Fruit fly (Drosophila melanogaster) whole organism, embryonic: Measurements from ENCODE around the gene CG1910.

Experiments used
- ATbp ChIP-seq: fragments of 200-800 bp; sonication (Bioruptor generic); optimal IDR thresholded peaks from 2 replicates; lab custom pipeline; 2017; ENCODE audit warnings: missing biosample characterization, mild to moderate bottlenecking, missing genetic modification characterization, missing genetic modification reagents
- BEAF-32 ChIP-seq: fragments of 200-800 bp; sonication (Bioruptor generic); optimal IDR thresholded peaks from 3 replicates; lab custom pipeline; 2017; ENCODE audit warnings: missing biosample characterization, missing genetic modification characterization, mild to moderate bottlenecking, moderate library complexity, missing genetic modification reagents
- Blimp-1 ChIP-seq: fragments of 200-800 bp; sonication (Bioruptor generic); optimal IDR thresholded peaks from 3 replicates; lab custom pipeline; 2018; ENCODE audit warnings: missing biosample characterization, missing genetic modification characterization, mild to moderate bottlenecking, moderate library complexity, missing genetic modification reagents
- CG10209 ChIP-seq: fragments of 200-800 bp; sonication (Bioruptor generic); optimal IDR thresholded peaks from 3 replicates; lab custom pipeline; 2017; ENCODE audit warnings: missing biosample characterization, mild to moderate bottlenecking, missing genetic modification characterization, missing genetic modification reagents
- CG11093 ChIP-seq: fragments of 200-800 bp; sonication (Bioruptor generic); IDR thresholded peaks from 3 replicates; pipeline ENCODE4 v1.3.6; 2022; ENCODE audit warnings: missing biosample characterization, missing genetic modification characterization
- CG11696 ChIP-seq: fragments of 200-800 bp; sonication (Bioruptor generic); IDR thresholded peaks from 2 replicates; pipeline ENCODE4 v1.3.6; 2022; ENCODE audit warnings: missing biosample characterization, missing genetic modification characterization
- CG13624 ChIP-seq: fragments of 200-800 bp; sonication (Bioruptor generic); optimal IDR thresholded peaks from 2 replicates; lab custom pipeline; 2016; ENCODE audit warnings: missing biosample characterization, missing genetic modification characterization
- CG14441 ChIP-seq: fragments of 200-800 bp; sonication (Bioruptor generic); IDR thresholded peaks from 2 replicates; pipeline ENCODE4 v1.3.6; 2022; ENCODE audit warnings: missing biosample characterization, missing genetic modification characterization
- CG14710 ChIP-seq: fragments of 200-800 bp; sonication (Bioruptor generic); optimal IDR thresholded peaks from 3 replicates; lab custom pipeline; 2019; ENCODE audit warnings: missing biosample characterization, mild to moderate bottlenecking, missing genetic modification characterization, moderate library complexity
- CG1529 ChIP-seq: fragments of 200-800 bp; sonication (Bioruptor generic); optimal IDR thresholded peaks from 3 replicates; lab custom pipeline; 2018; ENCODE audit warnings: missing biosample characterization, missing genetic modification characterization
- CG17359 ChIP-seq: fragments of 200-800 bp; sonication (Bioruptor generic); optimal IDR thresholded peaks from 3 replicates; lab custom pipeline; 2018; ENCODE audit warnings: missing biosample characterization, mild to moderate bottlenecking, missing genetic modification characterization, moderate library complexity
- CG2120 ChIP-seq: fragments of 200-800 bp; sonication (Bioruptor generic); optimal IDR thresholded peaks from 3 replicates; lab custom pipeline; 2016; ENCODE audit warnings: missing biosample characterization, missing genetic modification characterization
- CG2678 ChIP-seq: fragments of 200-800 bp; sonication (Bioruptor generic); optimal IDR thresholded peaks from 3 replicates; lab custom pipeline; 2019; ENCODE audit warnings: missing biosample characterization, mild to moderate bottlenecking, missing genetic modification characterization, moderate library complexity
- CG31388 ChIP-seq: fragments of 200-800 bp; sonication (Bioruptor generic); optimal IDR thresholded peaks from 2 replicates; lab custom pipeline; 2016; ENCODE audit warnings: missing biosample characterization, missing genetic modification characterization
- CG31441 ChIP-seq: fragments of 200-800 bp; sonication (Bioruptor generic); IDR thresholded peaks from 2 replicates; pipeline ENCODE4 v1.3.6; 2022; ENCODE audit warnings: missing biosample characterization, missing genetic modification characterization
- CG34422 ChIP-seq: fragments of 200-800 bp; sonication (Bioruptor generic); IDR thresholded peaks from 3 replicates; pipeline ENCODE4 v1.3.6; 2022; ENCODE audit warnings: missing biosample characterization, missing genetic modification characterization
- CG4360 ChIP-seq: fragments of 200-800 bp; sonication (Bioruptor generic); IDR thresholded peaks from 2 replicates; pipeline ENCODE4 v1.3.6; 2022; ENCODE audit warnings: missing biosample characterization, missing genetic modification characterization
- CG6791 ChIP-seq: fragments of 200-800 bp; sonication (Bioruptor generic); IDR thresholded peaks from 3 replicates; pipeline ENCODE4 v1.3.6; 2022; ENCODE audit warnings: missing biosample characterization, missing genetic modification characterization; ENCODE audit not compliant: partially characterized antibody
- CG9817 ChIP-seq: fragments of 200-800 bp; sonication (Bioruptor generic); optimal IDR thresholded peaks from 2 replicates; lab custom pipeline; 2018; ENCODE audit warnings: missing biosample characterization, mild to moderate bottlenecking, missing genetic modification characterization, moderate library complexity
- Dad ChIP-seq: fragments of 200-800 bp; sonication (Bioruptor generic); optimal IDR thresholded peaks from 3 replicates; lab custom pipeline; 2016; ENCODE audit warnings: missing biosample characterization, missing genetic modification characterization
- Dbx ChIP-seq: fragments of 200-800 bp; sonication (Bioruptor generic); IDR thresholded peaks from 3 replicates; pipeline ENCODE4 v1.3.6; 2022; ENCODE audit warnings: missing biosample characterization, missing genetic modification characterization
- Deaf1 ChIP-seq: fragments of 200-800 bp; optimal IDR thresholded peaks from 3 replicates; lab custom pipeline; 2019; ENCODE audit warnings: missing biosample characterization, mild to moderate bottlenecking, missing genetic modification characterization, moderate library complexity
- Dek ChIP-seq: fragments of 200-800 bp; sonication (Bioruptor generic); optimal IDR thresholded peaks from 3 replicates; lab custom pipeline; 2019; ENCODE audit warnings: missing biosample characterization, mild to moderate bottlenecking, missing genetic modification characterization, moderate library complexity
- Dip2 ChIP-seq: fragments of 200-800 bp; sonication (Bioruptor generic); IDR thresholded peaks from 2 replicates; pipeline ENCODE4 v1.3.6; 2022; ENCODE audit warnings: missing biosample characterization, missing genetic modification characterization
- Fer1 ChIP-seq: fragments of 200-800 bp; sonication (Bioruptor generic); optimal IDR thresholded peaks from 2 replicates; lab custom pipeline; 2017; ENCODE audit warnings: missing biosample characterization, mild to moderate bottlenecking, missing genetic modification characterization
- HLH3B ChIP-seq: fragments of 200-800 bp; sonication (Bioruptor generic); IDR thresholded peaks from 2 replicates; pipeline ENCODE4 v1.3.6; 2022; ENCODE audit warnings: missing biosample characterization, missing genetic modification characterization
- Hr3 ChIP-seq: fragments of 200-800 bp; sonication (Bioruptor generic); optimal IDR thresholded peaks from 3 replicates; lab custom pipeline; 2016; ENCODE audit warnings: missing biosample characterization, missing genetic modification characterization
- Hsf ChIP-seq: fragments of 200-800 bp; sonication (Bioruptor generic); optimal IDR thresholded peaks from 3 replicates; lab custom pipeline; 2016; ENCODE audit warnings: missing biosample characterization, missing genetic modification characterization
- MBD-R2 ChIP-seq: fragments of 200-800 bp; sonication (Bioruptor generic); IDR thresholded peaks from 2 replicates; pipeline ENCODE4 v1.3.6; 2022; ENCODE audit warnings: missing biosample characterization, missing genetic modification characterization
- NFAT ChIP-seq: fragments of 200-800 bp; sonication (Bioruptor generic); IDR thresholded peaks from 2 replicates; pipeline ENCODE4 v1.3.6; 2022; ENCODE audit warnings: missing biosample characterization, missing genetic modification characterization
- NK7.1 ChIP-seq: fragments of 200-800 bp; sonication (Bioruptor generic); optimal IDR thresholded peaks from 3 replicates; lab custom pipeline; 2016; ENCODE audit warnings: missing biosample characterization, missing genetic modification characterization
- PHDP ChIP-seq: fragments of 200-800 bp; sonication (Bioruptor generic); optimal IDR thresholded peaks from 3 replicates; lab custom pipeline; 2018; ENCODE audit warnings: missing biosample characterization, mild to moderate bottlenecking, missing genetic modification characterization, moderate library complexity
- Sin3A ChIP-seq: fragments of >200 bp; optimal IDR thresholded peaks from 2 replicates; lab custom pipeline; 2018
- bbx ChIP-seq: fragments of 200-800 bp; sonication (Bioruptor generic); IDR thresholded peaks from 2 replicates; pipeline ENCODE4 v1.3.6; 2022; ENCODE audit warnings: missing biosample characterization, missing genetic modification characterization; ENCODE audit not compliant: partially characterized antibody
- bcd ChIP-seq: fragments of 200-800 bp; sonication (Bioruptor generic); optimal IDR thresholded peaks from 2 replicates; lab custom pipeline; 2017; ENCODE audit warnings: missing biosample characterization, mild to moderate bottlenecking, missing genetic modification characterization
- cato ChIP-seq: fragments of 200-800 bp; sonication (Bioruptor generic); optimal IDR thresholded peaks from 2 replicates; lab custom pipeline; 2016; ENCODE audit warnings: missing biosample characterization, missing genetic modification characterization, borderline replicate concordance
- chif ChIP-seq, 2 experiments: fragments of 200-800 bp; sonication (Bioruptor generic); optimal IDR thresholded peaks; 3 replicates each; lab custom pipeline; 2016; ENCODE audit warnings: missing biosample characterization in 2 of 2, missing genetic modification characterization in 2 of 2
- corto ChIP-seq: fragments of 200-800 bp; sonication (Bioruptor generic); optimal IDR thresholded peaks from 2 replicates; lab custom pipeline; 2016; ENCODE audit warnings: missing biosample characterization, mild to moderate bottlenecking, missing genetic modification characterization, moderate library complexity
- dati ChIP-seq: fragments of 200-800 bp; sonication (Bioruptor generic); IDR thresholded peaks from 2 replicates; pipeline ENCODE4 v1.3.6; 2022; ENCODE audit warnings: missing biosample characterization, missing genetic modification characterization
- dm ChIP-seq: fragments of 200-800 bp; sonication (Bioruptor generic); optimal IDR thresholded peaks from 3 replicates; lab custom pipeline; 2016; ENCODE audit warnings: missing biosample characterization, missing genetic modification characterization
- ems ChIP-seq: fragments of 200-800 bp; sonication (Bioruptor generic); optimal IDR thresholded peaks from 3 replicates; lab custom pipeline; 2016; ENCODE audit warnings: missing biosample characterization, missing genetic modification characterization
- exex ChIP-seq: fragments of 200-800 bp; sonication (Bioruptor generic); optimal IDR thresholded peaks from 4 replicates; lab custom pipeline; 2018; ENCODE audit warnings: missing biosample characterization, mild to moderate bottlenecking, missing genetic modification characterization, moderate library complexity
- klu ChIP-seq: fragments of 200-800 bp; sonication (Bioruptor generic); IDR thresholded peaks from 2 replicates; pipeline ENCODE4 v1.3.6; 2022; ENCODE audit warnings: missing biosample characterization, missing genetic modification characterization
- lilli ChIP-seq: fragments of 200-800 bp; sonication (Bioruptor generic); optimal IDR thresholded peaks from 3 replicates; lab custom pipeline; 2016; ENCODE audit warnings: missing biosample characterization, missing genetic modification characterization
- nom ChIP-seq: fragments of 200-800 bp; sonication (Bioruptor generic); optimal IDR thresholded peaks from 2 replicates; lab custom pipeline; 2017; ENCODE audit warnings: missing biosample characterization, missing genetic modification characterization, mild to moderate bottlenecking, moderate library complexity, missing genetic modification reagents
- org-1 ChIP-seq: fragments of 200-800 bp; sonication (Bioruptor generic); optimal IDR thresholded peaks from 2 replicates; lab custom pipeline; 2017; ENCODE audit warnings: missing biosample characterization, missing genetic modification characterization
- p53 ChIP-seq: fragments of 200-800 bp; sonication (Bioruptor generic); optimal IDR thresholded peaks from 2 replicates; lab custom pipeline; 2016; ENCODE audit warnings: missing biosample characterization, missing genetic modification characterization
- row ChIP-seq: fragments of 200-800 bp; sonication (Bioruptor generic); IDR thresholded peaks from 3 replicates; pipeline ENCODE4 v1.3.6; 2022; ENCODE audit warnings: missing biosample characterization, missing genetic modification characterization
- run ChIP-seq: fragments of 200-800 bp; sonication (Bioruptor generic); optimal IDR thresholded peaks from 3 replicates; lab custom pipeline; 2018; ENCODE audit warnings: missing biosample characterization, mild to moderate bottlenecking, missing genetic modification characterization
- tio ChIP-seq: fragments of 200-800 bp; sonication (Bioruptor generic); optimal IDR thresholded peaks from 2 replicates; lab custom pipeline; 2017; ENCODE audit warnings: missing biosample characterization, missing genetic modification characterization, inconsistent platforms
- trem ChIP-seq: fragments of 200-800 bp; optimal IDR thresholded peaks from 3 replicates; lab custom pipeline; 2019; ENCODE audit warnings: missing biosample characterization, mild to moderate bottlenecking, missing genetic modification characterization, moderate library complexity
- vnd ChIP-seq: fragments of 200-800 bp; sonication (Bioruptor generic); IDR thresholded peaks from 3 replicates; pipeline ENCODE4 v1.3.6; 2022; ENCODE audit warnings: missing biosample characterization, missing genetic modification characterization; ENCODE audit not compliant: partially characterized antibody

The CG1910 gene

DNA sequence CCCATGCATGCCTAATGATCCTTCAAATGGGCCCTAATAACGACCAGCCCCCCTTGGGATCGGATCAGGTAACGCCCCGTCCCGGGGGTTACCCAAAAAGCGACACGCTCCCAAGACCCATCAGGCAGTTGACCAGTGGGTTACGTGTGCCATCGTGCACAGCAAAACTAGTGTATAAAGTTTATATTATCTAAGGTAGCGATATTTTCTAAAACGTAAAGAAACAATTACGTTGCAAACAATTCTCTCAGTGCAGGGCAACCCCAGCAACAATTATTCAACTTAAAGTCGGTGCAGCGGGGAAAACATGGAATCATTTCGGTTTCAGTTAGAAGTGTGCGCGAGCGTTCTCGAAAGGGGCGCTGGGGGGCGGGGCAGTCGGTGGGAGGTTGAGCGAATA is 34.9 kb upstream of the CG1910 start (continued):
- no peak for TF ChIP-seq p53 (GFP tag; lab: Kevin White, UChicago)
- TF ChIP-seq corto (GFP tag; lab: Kevin White, UChicago) = no peak
- TF ChIP-seq lilli (GFP tag; lab: Kevin White, UChicago) = no peak
- TF ChIP-seq org-1 (GFP tag; lab: Kevin White, UChicago) = no peak
- no peak for TF ChIP-seq CG9817 (tag; lab: Kevin White, UChicago)
- TF ChIP-seq run (tag; lab: Kevin White, UChicago) = no peak
- TF ChIP-seq ATbp (GFP tag; lab: Kevin White, UChicago) = peak; percentile 25
- 0 out of 3 replicates have a peak, but pooled peaks have one; percentile 23 for TF ChIP-seq CG11093 (GFP tag; lab: Robert Waterston, UW)
- TF ChIP-seq NFAT (GFP tag; lab: Robert Waterston, UW) = no peak
- TF ChIP-seq trem (tag; lab: Kevin White, UChicago) = no peak
- TF ChIP-seq CG6791 = 0 out of 3 replicates have a peak, but pooled peaks have one; percentile 5
- TF ChIP-seq ems (GFP tag; lab: Kevin White, UChicago) = no peak
- no peak for TF ChIP-seq Dek (tag; lab: Kevin White, UChicago)
- no peak for TF ChIP-seq Hr3 (GFP tag; lab: Kevin White, UChicago)
- TF ChIP-seq CG14441 (GFP tag; lab: Robert Waterston, UW) = no peak
- 0 out of 2 replicates have a peak, but pooled peaks have one; percentile 6 for TF ChIP-seq CG11696
- TF ChIP-seq nom (GFP tag; lab: Kevin White, UChicago) = no peak
- no peak for TF ChIP-seq Dad
- TF ChIP-seq CG34422 (GFP tag; lab: Robert Waterston, UW) = no peak
- TF ChIP-seq Deaf1 (tag; lab: Kevin White, UChicago) = no peak
- TF ChIP-seq vnd (GFP tag; lab: Robert Waterston, UW) = no peak
- TF ChIP-seq BEAF-32 (GFP tag; lab: Kevin White, UChicago) = no peak
- TF ChIP-seq Dbx (GFP tag; lab: Robert Waterston, UW) = no peak
- TF ChIP-seq Fer1 (GFP tag; lab: Kevin White, UChicago) = no peak
- no peak for TF ChIP-seq CG2120 (GFP tag; lab: Kevin White, UChicago)
- no peak for TF ChIP-seq MBD-R2
- peak; percentile 2 for TF ChIP-seq bcd (GFP tag; lab: Kevin White, UChicago)
- TF ChIP-seq CG10209 = no peak
- peak in 1 of 2 experiments; percentile 9 for TF ChIP-seq chif (GFP tag; optimal IDR thresholded peaks at IDR 0.05; lab: Kevin White, UChicago)
- no peak for TF ChIP-seq Dip2
- TF ChIP-seq tio (GFP tag; lab: Kevin White, UChicago) = no peak
- TF ChIP-seq exex (tag; lab: Kevin White, UChicago) = no peak
- TF ChIP-seq CG13624 (GFP tag; lab: Kevin White, UChicago) = no peak
- TF ChIP-seq NK7.1 (GFP tag; lab: Kevin White, UChicago) = no peak
- peak; percentile 36; the same call in 2 of the 3 replicates for TF ChIP-seq row
- peak; percentile 6 for TF ChIP-seq PHDP (tag; lab: Kevin White, UChicago)
- TF ChIP-seq klu (GFP tag; lab: Robert Waterston, UW) = no peak
- TF ChIP-seq CG17359 (tag; lab: Kevin White, UChicago) = peak; percentile 28
- peak; percentile 38 for TF ChIP-seq CG14710 (tag; lab: Kevin White, UChicago)
- TF ChIP-seq Sin3A (lab: Kevin White, UChicago) = no peak
- peak; percentile 34 for TF ChIP-seq CG4360
- TF ChIP-seq HLH3B = no peak
- TF ChIP-seq CG31441 (GFP tag; lab: Robert Waterston, UW) = peak; percentile 24; the same call in 1 of the 2 replicates
- no peak for TF ChIP-seq dati (GFP tag; lab: Robert Waterston, UW)
- no peak for TF ChIP-seq Hsf (GFP tag; lab: Kevin White, UChicago)
- peak; percentile 21 for TF ChIP-seq CG1529 (GFP tag; lab: Kevin White, UChicago)
- no peak for TF ChIP-seq CG31388
- TF ChIP-seq Blimp-1 (GFP tag; lab: Kevin White, UChicago) = peak; percentile 76
- no peak for TF ChIP-seq dm (GFP tag; lab: Kevin White, UChicago)
- no peak for TF ChIP-seq cato
- no peak for TF ChIP-seq bbx (GFP tag; lab: Robert Waterston, UW)
- peak; percentile 28 for TF ChIP-seq CG2678 (tag; lab: Kevin White, UChicago)
